Fruit fly (Drosophila melanogaster): ENCODE data around the gene CG3285.
A peak's percentile ranks its signal among the peaks of the same experiment; 100 is the strongest.

Gene CG3285

dm6 chr2L:3338566-3339215, 8.0 kb downstream of the CG3285 start (continued):
- TF ChIP-seq CG31365 (tag; optimal IDR thresholded peaks at IDR 0.05) = peak; percentile 44
- peak; percentile 89 for TF ChIP-seq z (GFP tag; IDR thresholded peaks at IDR 0.05)
- peak; percentile 58 for TF ChIP-seq tup (GFP tag; optimal IDR thresholded peaks at IDR 0.05)
- TF ChIP-seq CG13775 (GFP tag; optimal IDR thresholded peaks at IDR 0.05) = peak; percentile 25
- no peak for TF ChIP-seq pan (optimal IDR thresholded peaks at IDR 0.05)
- TF ChIP-seq pan (GFP tag; optimal IDR thresholded peaks at IDR 0.05 in 1 of 2, IDR thresholded peaks at IDR 0.05 in 1 of 2) = peak in 1 of 2 experiments; percentile 71
- TF ChIP-seq CG1602 (GFP tag; optimal IDR thresholded peaks at IDR 0.05) = peak; percentile 86
- no peak for TF ChIP-seq seq (GFP tag; IDR thresholded peaks at IDR 0.05)
- TF ChIP-seq CG10979 (tag; optimal IDR thresholded peaks at IDR 0.05) = peak; percentile 93
- peak; percentile 76; the same call in 2 of the 3 replicates for TF ChIP-seq ase (GFP tag; IDR thresholded peaks at IDR 0.05)
- no peak for TF ChIP-seq ftz-f1 (GFP tag; optimal IDR thresholded peaks at IDR 0.05)
- TF ChIP-seq toy (GFP tag; IDR thresholded peaks at IDR 0.05) = no peak
- TF ChIP-seq CG18262 (tag; optimal IDR thresholded peaks at IDR 0.05) = peak; percentile 91
- peak; percentile 19; the same call in 1 of the 2 replicates for TF ChIP-seq E2f2 (GFP tag; IDR thresholded peaks at IDR 0.05)
- no peak for TF ChIP-seq Hmx (GFP tag; optimal IDR thresholded peaks at IDR 0.05)
- no peak for TF ChIP-seq nau (GFP tag; optimal IDR thresholded peaks at IDR 0.05)
- TF ChIP-seq eve (GFP tag; optimal IDR thresholded peaks at IDR 0.05) = peak in 1 of 2 experiments; percentile 90
- no peak for TF ChIP-seq lov (optimal IDR thresholded peaks at IDR 0.05)
- peak; percentile 73; the same call in 1 of the 3 replicates for TF ChIP-seq lov (GFP tag; IDR thresholded peaks at IDR 0.05)
- peak; percentile 78 for TF ChIP-seq ind (GFP tag; optimal IDR thresholded peaks at IDR 0.05)
- no peak for TF ChIP-seq Dip3 (GFP tag; optimal IDR thresholded peaks at IDR 0.05)
- peak; percentile 48; the same call in 1 of the 2 replicates for TF ChIP-seq sob (GFP tag; IDR thresholded peaks at IDR 0.05)
- 0 out of 2 replicates have a peak, but pooled peaks have one; percentile 18 for TF ChIP-seq CG9215 (GFP tag; IDR thresholded peaks at IDR 0.05)
- no peak for TF ChIP-seq HLH4C (GFP tag; IDR thresholded peaks at IDR 0.05; ENCODE audit: partially characterized antibody)
- TF ChIP-seq TFAM (GFP tag; optimal IDR thresholded peaks at IDR 0.05) = peak; percentile 28
- peak; percentile 68 for TF ChIP-seq CG13424 (tag; optimal IDR thresholded peaks at IDR 0.05)
- no peak for TF ChIP-seq Lim3 (GFP tag; IDR thresholded peaks at IDR 0.05)
- TF ChIP-seq CG10565 (GFP tag; optimal IDR thresholded peaks at IDR 0.05) = peak; percentile 23
- TF ChIP-seq phol (tag; optimal IDR thresholded peaks at IDR 0.05) = peak; percentile 89
- no peak for TF ChIP-seq Doc2 (GFP tag; IDR thresholded peaks at IDR 0.05)
- TF ChIP-seq CG15269 (tag; optimal IDR thresholded peaks at IDR 0.05) = no peak
- peak; percentile 53 for TF ChIP-seq Myb (GFP tag; optimal IDR thresholded peaks at IDR 0.05)
- peak; percentile 77 for TF ChIP-seq PHDP (tag; optimal IDR thresholded peaks at IDR 0.05)
- TF ChIP-seq Adf1 (GFP tag; IDR thresholded peaks at IDR 0.05) = no peak
- peak; percentile 72 for TF ChIP-seq CG10462 (GFP tag; optimal IDR thresholded peaks at IDR 0.05)
- TF ChIP-seq lilli (GFP tag; optimal IDR thresholded peaks at IDR 0.05) = peak; percentile 67
- TF ChIP-seq danr (GFP tag; IDR thresholded peaks at IDR 0.05) = peak; percentile 65
- TF ChIP-seq gsb (GFP tag; IDR thresholded peaks at IDR 0.05) = no peak
- TF ChIP-seq CG17912 (GFP tag; optimal IDR thresholded peaks at IDR 0.05) = no peak
- peak; percentile 77 to 82 for TF ChIP-seq dpn (GFP tag; optimal IDR thresholded peaks at IDR 0.05)
- TF ChIP-seq Sox102F (GFP tag; optimal IDR thresholded peaks at IDR 0.05) = peak; percentile 93
- peak; percentile 80 for TF ChIP-seq HLH3B (GFP tag; IDR thresholded peaks at IDR 0.05)
- TF ChIP-seq Hsf (GFP tag; optimal IDR thresholded peaks at IDR 0.05) = peak; percentile 80
- TF ChIP-seq Fer2 (tag; optimal IDR thresholded peaks at IDR 0.05) = no peak
- peak; percentile 85 for TF ChIP-seq CG3407 (GFP tag; optimal IDR thresholded peaks at IDR 0.05)
- TF ChIP-seq vnd (GFP tag; IDR thresholded peaks at IDR 0.05; ENCODE audit: partially characterized antibody) = no peak
- TF ChIP-seq sima (GFP tag; optimal IDR thresholded peaks at IDR 0.05) = peak; percentile 35
- peak; percentile 91 for TF ChIP-seq Atf3 (GFP tag; optimal IDR thresholded peaks at IDR 0.05)
- TF ChIP-seq eyg (GFP tag; optimal IDR thresholded peaks at IDR 0.05) = peak; percentile 18
- TF ChIP-seq ken (GFP tag; IDR thresholded peaks at IDR 0.05) = peak; percentile 94
- no peak for TF ChIP-seq CG11696 (GFP tag; IDR thresholded peaks at IDR 0.05)

All from whole organism, embryonic.